Worm (Caenorhabditis elegans) whole organism, L4 larva: ENCODE data around the gene C31E10.5.
A peak's percentile ranks its signal among the peaks of the same experiment; 100 is the strongest.

ENCODE experiments used
- F37D6.2 ChIP-seq: sonication (generic microtip); optimal IDR thresholded peaks from 2 replicates; lab custom pipeline; 2016; ENCODE audit warnings: mild to moderate bottlenecking, missing genetic modification characterization, missing compliant biosample characterization
- R02D3.7 ChIP-seq: fragments of 150-350 bp; sonication (generic microtip); optimal IDR thresholded peaks from 3 replicates; lab custom pipeline; 2014; ENCODE audit warnings: missing biosample characterization, missing genetic modification characterization
- T20F7.1 ChIP-seq: fragments of 200-800 bp; sonication (Bioruptor generic); optimal IDR thresholded peaks from 2 replicates; lab custom pipeline; 2018; ENCODE audit warnings: mild to moderate bottlenecking, missing genetic modification characterization, missing compliant biosample characterization
- T26A8.4 ChIP-seq: fragments of 200-800 bp; sonication (Bioruptor generic); IDR thresholded peaks from 2 replicates; pipeline ENCODE4 v1.3.6; 2022; ENCODE audit warnings: missing genetic modification characterization, missing compliant biosample characterization
- Y48G9A.11 ChIP-seq: fragments of 200-800 bp; sonication (Bioruptor generic); IDR thresholded peaks from 2 replicates; pipeline ENCODE4 v1.3.6; 2022; ENCODE audit warnings: missing genetic modification reagents, missing genetic modification characterization, missing compliant biosample characterization
- ZK337.2 ChIP-seq: fragments of 200-800 bp; sonication (Bioruptor generic); IDR thresholded peaks from 2 replicates; pipeline ENCODE4 v1.3.6; 2022; ENCODE audit warnings: missing genetic modification reagents, missing genetic modification characterization, missing compliant biosample characterization
- ZK546.5 ChIP-seq, 2 experiments: sonication (generic microtip); optimal IDR thresholded peaks; 2 replicates each; lab custom pipeline; 2017; ENCODE audit warnings: missing biosample characterization in 2 of 2, missing genetic modification characterization in 2 of 2
- aly-2 ChIP-seq: sonication (generic microtip); optimal IDR thresholded peaks from 2 replicates; lab custom pipeline; 2018; ENCODE audit warnings: missing biosample characterization, missing genetic modification characterization
- ama-1 ChIP-seq: fragments of 150-350 bp; optimal IDR thresholded peaks from 2 replicates; lab custom pipeline; 2014; ENCODE audit warnings: inconsistent platforms, mixed read lengths
- ceh-20 ChIP-seq: fragments of 200-800 bp; sonication (Bioruptor generic); IDR thresholded peaks from 2 replicates; pipeline ENCODE4 v1.3.6; 2022; ENCODE audit warnings: missing genetic modification reagents, missing genetic modification characterization, missing compliant biosample characterization
- ceh-62 ChIP-seq: sonication (generic microtip); optimal IDR thresholded peaks from 2 replicates; lab custom pipeline; 2017; ENCODE audit warnings: missing biosample characterization, missing genetic modification characterization
- ceh-82 ChIP-seq: sonication (generic microtip); optimal IDR thresholded peaks from 2 replicates; lab custom pipeline; 2017; ENCODE audit warnings: missing biosample characterization, missing genetic modification characterization
- ces-1 ChIP-seq: fragments of 150-350 bp; sonication (generic microtip); optimal IDR thresholded peaks from 4 replicates; lab custom pipeline; 2014; ENCODE audit warnings: missing biosample characterization, missing genetic modification reagents, missing genetic modification characterization
- ctbp-1 ChIP-seq: fragments of 200-800 bp; sonication (Bioruptor generic); IDR thresholded peaks from 2 replicates; pipeline ENCODE4 v1.3.6; 2022; ENCODE audit warnings: missing genetic modification reagents, missing genetic modification characterization, missing compliant biosample characterization
- daf-16 ChIP-seq, 3 experiments: sonication (generic microtip); optimal IDR thresholded peaks; 2 replicates each; lab custom pipeline; 2016 to 2017; ENCODE audit warnings: missing genetic modification characterization in 3 of 3, missing genetic modification reagents in 3 of 3, mild to moderate bottlenecking in 2 of 3, missing compliant biosample characterization in 2 of 3, missing biosample characterization in 1 of 3, moderate library complexity in 1 of 3
- daf-8 ChIP-seq: fragments of 200-800 bp; sonication (Bioruptor generic); IDR thresholded peaks from 2 replicates; pipeline ENCODE4 v1.3.6; 2022; ENCODE audit warnings: missing genetic modification characterization, missing compliant biosample characterization
- fos-1 ChIP-seq: fragments of 150-350 bp; optimal IDR thresholded peaks from 2 replicates; lab custom pipeline; 2014; ENCODE audit warnings: missing biosample characterization, missing genetic modification characterization
- gei-8 ChIP-seq: fragments of 200-800 bp; sonication (Bioruptor generic); optimal IDR thresholded peaks from 2 replicates; lab custom pipeline; 2018; ENCODE audit warnings: mild to moderate bottlenecking, missing genetic modification characterization, missing compliant biosample characterization
- hlh-11 ChIP-seq: fragments of 200-800 bp; sonication (Bioruptor generic); optimal IDR thresholded peaks from 2 replicates; lab custom pipeline; 2018; ENCODE audit warnings: mild to moderate bottlenecking, missing genetic modification characterization, missing compliant biosample characterization
- lin-1 ChIP-seq: fragments of 200-800 bp; sonication (Bioruptor generic); IDR thresholded peaks from 2 replicates; pipeline ENCODE4 v1.3.6; 2022; ENCODE audit warnings: missing genetic modification reagents, missing genetic modification characterization, missing compliant biosample characterization
- lin-15B ChIP-seq: fragments of 150-350 bp; sonication (generic microtip); optimal IDR thresholded peaks from 3 replicates; lab custom pipeline; 2014; ENCODE audit warnings: missing biosample characterization, missing genetic modification characterization
- lir-3 ChIP-seq: sonication (generic microtip); optimal IDR thresholded peaks from 2 replicates; lab custom pipeline; 2016; ENCODE audit warnings: mild to moderate bottlenecking, missing genetic modification characterization, missing compliant biosample characterization
- madf-5 ChIP-seq, 2 experiments: fragments of 200-800 bp; sonication (Bioruptor generic); IDR thresholded peaks; 2 replicates each; pipeline ENCODE4 v1.3.6; 2022; ENCODE audit warnings: missing compliant biosample characterization in 2 of 2, missing genetic modification characterization in 2 of 2
- mdl-1 ChIP-seq, 2 experiments: fragments of 150-350 bp in 1 of 2; sonication (generic microtip) in 1 of 2; optimal IDR thresholded peaks; 2 replicates each; lab custom pipeline; 2014 to 2017; ENCODE audit warnings: missing biosample characterization in 2 of 2, missing genetic modification characterization in 2 of 2
- mdt-29 ChIP-seq: fragments of 200-800 bp; sonication (Bioruptor generic); IDR thresholded peaks from 2 replicates; pipeline ENCODE4 v1.3.6; 2022; ENCODE audit warnings: missing genetic modification reagents, missing genetic modification characterization, missing compliant biosample characterization
- mep-1 ChIP-seq: fragments of 150-350 bp; sonication (generic microtip); optimal IDR thresholded peaks from 3 replicates; lab custom pipeline; 2014; ENCODE audit warnings: missing biosample characterization, missing genetic modification characterization
- mes-2 ChIP-seq: sonication (generic microtip); optimal IDR thresholded peaks from 2 replicates; lab custom pipeline; 2016; ENCODE audit warnings: missing genotype, mild to moderate bottlenecking, missing genetic modification characterization, missing compliant biosample characterization; ENCODE audit not compliant: poor library complexity, severe bottlenecking
- mxl-3 ChIP-seq: fragments of 200-800 bp; sonication (Bioruptor generic); optimal IDR thresholded peaks from 2 replicates; lab custom pipeline; 2018; ENCODE audit warnings: mild to moderate bottlenecking, missing genetic modification characterization, missing compliant biosample characterization
- nhr-102 ChIP-seq: sonication (generic microtip); optimal IDR thresholded peaks from 2 replicates; lab custom pipeline; 2016; ENCODE audit warnings: mild to moderate bottlenecking, missing genetic modification characterization, moderate library complexity, missing compliant biosample characterization
- nhr-111 ChIP-seq: fragments of 200-800 bp; sonication (Bioruptor generic); optimal IDR thresholded peaks from 2 replicates; lab custom pipeline; 2018; ENCODE audit warnings: mild to moderate bottlenecking, missing genetic modification characterization, missing compliant biosample characterization
- nhr-28 ChIP-seq: fragments of 150-350 bp; optimal IDR thresholded peaks from 2 replicates; lab custom pipeline; 2014; ENCODE audit warnings: missing biosample characterization, missing genetic modification characterization
- nhr-41 ChIP-seq: fragments of 200-800 bp; sonication (Bioruptor generic); IDR thresholded peaks from 2 replicates; pipeline ENCODE4 v1.3.6; 2022; ENCODE audit warnings: missing genetic modification reagents, missing genetic modification characterization, missing compliant biosample characterization
- pha-4 ChIP-seq, 2 experiments: fragments of 150-350 bp in 1 of 2; fragments of 200-800 bp in 1 of 2; sonication (Bioruptor generic) in 1 of 2; IDR thresholded peaks in 1 of 2; optimal IDR thresholded peaks in 1 of 2; 2 replicates each; pipeline versions ENCODE4 v1.3.6 to Lab custom; 2014 to 2022; ENCODE audit warnings: missing genetic modification characterization in 2 of 2, missing genetic modification reagents in 2 of 2, missing biosample characterization in 1 of 2, missing compliant biosample characterization in 1 of 2
- rbr-2 ChIP-seq: sonication (generic microtip); optimal IDR thresholded peaks from 2 replicates; lab custom pipeline; 2016; ENCODE audit warnings: missing genotype, missing genetic modification characterization, missing compliant biosample characterization
- sdz-12 ChIP-seq: fragments of 200-800 bp; sonication (Bioruptor generic); optimal IDR thresholded peaks from 2 replicates; lab custom pipeline; 2018; ENCODE audit warnings: mild to moderate bottlenecking, missing genetic modification characterization, missing compliant biosample characterization
- set-16 ChIP-seq: fragments of 200-800 bp; sonication (Bioruptor generic); IDR thresholded peaks from 2 replicates; pipeline ENCODE4 v1.3.6; 2022; ENCODE audit warnings: missing genetic modification reagents, missing genetic modification characterization, missing compliant biosample characterization
- snpc-1.2 ChIP-seq: fragments of 200-800 bp; sonication (Bioruptor generic); IDR thresholded peaks from 2 replicates; pipeline ENCODE4 v1.3.6; 2022; ENCODE audit warnings: missing genetic modification reagents, missing genetic modification characterization, missing compliant biosample characterization
- spr-1 ChIP-seq: sonication (generic microtip); optimal IDR thresholded peaks from 2 replicates; lab custom pipeline; 2016; ENCODE audit warnings: mild to moderate bottlenecking, missing genetic modification characterization, missing compliant biosample characterization
- tra-1 ChIP-seq: fragments of 200-800 bp; sonication (Bioruptor generic); IDR thresholded peaks from 2 replicates; pipeline ENCODE4 v1.3.6; 2022; ENCODE audit warnings: missing genetic modification reagents, missing genetic modification characterization, missing compliant biosample characterization
- unc-62 ChIP-seq, 3 experiments: fragments of 150-350 bp in 1 of 3; sonication (generic microtip); optimal IDR thresholded peaks in 2 of 3; peaks in 1 of 3; 1 replicate in 1 of 3; 2 replicates in 2 of 3; lab custom pipeline; 2014 to 2017; ENCODE audit warnings: missing biosample characterization in 3 of 3, missing genetic modification characterization in 3 of 3, missing genetic modification reagents in 3 of 3, missing genotype in 1 of 3
- vab-7 ChIP-seq: fragments of 200-800 bp; sonication (Bioruptor generic); IDR thresholded peaks from 2 replicates; pipeline ENCODE4 v1.3.6; 2022; ENCODE audit warnings: missing genetic modification reagents, missing genetic modification characterization, missing compliant biosample characterization
- zfp-2 ChIP-seq: sonication (generic microtip); optimal IDR thresholded peaks from 2 replicates; lab custom pipeline; 2016; ENCODE audit warnings: mild to moderate bottlenecking, missing genetic modification characterization, missing compliant biosample characterization
- ztf-11 ChIP-seq: fragments of 150-350 bp; optimal IDR thresholded peaks from 2 replicates; lab custom pipeline; 2014; ENCODE audit warnings: missing biosample characterization, missing genetic modification characterization

The C31E10.5 gene

ce11 chrX:13959383-13959782 is 36.3 kb downstream of the C31E10.5 start (continued):
- no peak for TF ChIP-seq ztf-11
- no peak for TF ChIP-seq rbr-2 (tag; lab: Kevin White, UChicago)
- no peak for TF ChIP-seq vab-7
- TF ChIP-seq hlh-11 (tag; lab: Kevin White, UChicago), result no peak
- no peak for TF ChIP-seq ZK546.5 (tag; optimal IDR thresholded peaks at IDR 0.05; lab: Kevin White, UChicago)

ce11 chrX:13958451-13958850 is 37.2 kb downstream of the C31E10.5 start:
- TF ChIP-seq unc-62 (GFP tag; optimal IDR thresholded peaks at IDR 0.05 in 1 of 2; lab: Kevin White, UChicago) (peak in 1 of 2 experiments; percentile 46), unc-62 (tag; optimal IDR thresholded peaks at IDR 0.05; lab: Kevin White, UChicago) (no peak), tra-1 (GFP tag; lab: Robert Waterston, UW) (no peak)

ce11 chrX:13952347-13952746 is 43.3 kb downstream of the C31E10.5 start:
- TF ChIP-seq set-16 (GFP tag; lab: Robert Waterston, UW) (peak; percentile 56; the same call in 1 of the 2 replicates), snpc-1.2 (GFP tag; lab: Robert Waterston, UW) (peak; percentile 14; the same call in 1 of the 2 replicates), vab-7 (no peak), madf-5 (GFP tag; IDR thresholded peaks at IDR 0.05; lab: Robert Waterston, UW) (0 out of 4 replicates have a peak, but pooled peaks of 1 of the 2 experiments have one; percentile 24)

ce11 chrX:13950620-13951152 is 44.9 kb downstream of the C31E10.5 start:
- TF ChIP-seq lir-3 (tag; lab: Kevin White, UChicago), result no peak
- TF ChIP-seq ZK546.5 (tag; optimal IDR thresholded peaks at IDR 0.05; lab: Kevin White, UChicago), result no peak
- peak; percentile 23 for TF ChIP-seq spr-1
- TF ChIP-seq lin-15B (tag; lab: Kevin White, UChicago), result no peak
- peak; percentile 56 for TF ChIP-seq nhr-28 (tag; lab: Kevin White, UChicago)
- TF ChIP-seq mes-2 (tag; lab: Kevin White, UChicago), result peak; percentile 50
- TF ChIP-seq nhr-102, result peak; percentile 41
- no peak for TF ChIP-seq R02D3.7
- no peak for TF ChIP-seq Y48G9A.11 (GFP tag; lab: Robert Waterston, UW)
- no peak for TF ChIP-seq lin-1 (GFP tag; lab: Robert Waterston, UW)
- TF ChIP-seq ceh-82, result no peak
- no peak for TF ChIP-seq zfp-2
- TF ChIP-seq F37D6.2 (tag; lab: Kevin White, UChicago), result no peak
- TF ChIP-seq snpc-1.2 (GFP tag; lab: Robert Waterston, UW), result no peak
- TF ChIP-seq ama-1 (lab: Kevin White, UChicago), result no peak
- no peak for TF ChIP-seq aly-2 (tag; lab: Kevin White, UChicago)
- peak; percentile 81 for TF ChIP-seq hlh-11 (tag; lab: Kevin White, UChicago)
- no peak for TF ChIP-seq ceh-20 (GFP tag; lab: Robert Waterston, UW)
- TF ChIP-seq T26A8.4, result no peak
- TF ChIP-seq ZK337.2 (GFP tag; lab: Robert Waterston, UW), result no peak
- TF ChIP-seq mep-1 (tag; lab: Kevin White, UChicago), result peak; percentile 72
- no peak for TF ChIP-seq T20F7.1 (GFP tag; lab: Kevin White, UChicago)
- no peak for TF ChIP-seq ceh-62
- no peak for TF ChIP-seq nhr-41
- no peak for TF ChIP-seq ctbp-1
- no peak for TF ChIP-seq gei-8 (GFP tag; lab: Kevin White, UChicago)
- TF ChIP-seq daf-16 (GFP tag; optimal IDR thresholded peaks at IDR 0.05; lab: Kevin White, UChicago), result no peak
- TF ChIP-seq daf-16 (tag; optimal IDR thresholded peaks at IDR 0.05; lab: Kevin White, UChicago), result peak; percentile 39
- no peak for TF ChIP-seq mdt-29
- no peak; the same call in 1 of the 2 replicates for TF ChIP-seq pha-4 (GFP tag; IDR thresholded peaks at IDR 0.05; lab: Robert Waterston, UW)
- no peak for TF ChIP-seq pha-4 (tag; optimal IDR thresholded peaks at IDR 0.05; lab: Kevin White, UChicago)
- peak; percentile 61 for TF ChIP-seq mxl-3
- TF ChIP-seq nhr-111 (GFP tag; lab: Kevin White, UChicago), result no peak
- peak in 1 of 2 experiments; percentile 36 for TF ChIP-seq mdl-1 (tag; optimal IDR thresholded peaks at IDR 0.05; lab: Kevin White, UChicago)
- TF ChIP-seq fos-1 (tag; lab: Kevin White, UChicago), result no peak
- no peak for TF ChIP-seq ces-1 (GFP tag; lab: Kevin White, UChicago)
- no peak for TF ChIP-seq sdz-12 (GFP tag; lab: Kevin White, UChicago)
- no peak for TF ChIP-seq daf-8
